Fruit fly (Drosophila melanogaster) whole organism, embryonic: ENCODE results near the gene hry.

Experiments
- Awh ChIP-seq: fragments of 200-800 bp; sonication (Bioruptor generic); IDR thresholded peaks from 2 replicates; pipeline ENCODE4, ENCODE4 v1.3.6; 2022; ENCODE audit warnings: missing biosample characterization, missing genetic modification characterization
- CG10543 ChIP-seq: fragments of 200-800 bp; sonication (Bioruptor generic); optimal IDR thresholded peaks from 3 replicates; lab custom pipeline; 2017; ENCODE audit warnings: missing biosample characterization, mild to moderate bottlenecking, missing genetic modification characterization, moderate library complexity
- CG11504 ChIP-seq: fragments of 200-800 bp; sonication (Bioruptor generic); optimal IDR thresholded peaks from 3 replicates; lab custom pipeline; 2019; ENCODE audit warnings: missing biosample characterization, mild to moderate bottlenecking, missing genetic modification characterization, moderate library complexity
- CG12071 ChIP-seq: fragments of 200-800 bp; sonication (Bioruptor generic); optimal IDR thresholded peaks from 3 replicates; lab custom pipeline; 2018; ENCODE audit warnings: missing biosample characterization, mild to moderate bottlenecking, missing genetic modification characterization
- CG13775 ChIP-seq: fragments of 200-800 bp; sonication (Bioruptor generic); optimal IDR thresholded peaks from 3 replicates; lab custom pipeline; 2017; ENCODE audit warnings: missing biosample characterization, mild to moderate bottlenecking, missing genetic modification characterization
- CG1647 ChIP-seq: fragments of 200-800 bp; sonication (Bioruptor generic); optimal IDR thresholded peaks from 3 replicates; lab custom pipeline; 2016; ENCODE audit warnings: missing biosample characterization, missing genetic modification characterization
- CG16779 ChIP-seq: fragments of 200-800 bp; sonication (Bioruptor generic); IDR thresholded peaks from 2 replicates; pipeline ENCODE4 v1.3.6; 2022; ENCODE audit warnings: missing biosample characterization, missing genetic modification characterization
- CG16813 ChIP-seq: fragments of 200-800 bp; sonication (Bioruptor generic); IDR thresholded peaks from 3 replicates; pipeline ENCODE4 v1.3.6; 2022; ENCODE audit warnings: missing biosample characterization, missing genetic modification characterization; ENCODE audit not compliant: partially characterized antibody
- CG17568 ChIP-seq: fragments of 200-800 bp; sonication (Bioruptor generic); optimal IDR thresholded peaks from 2 replicates; lab custom pipeline; 2018; ENCODE audit warnings: missing biosample characterization, mild to moderate bottlenecking, missing genetic modification characterization, moderate library complexity
- CG31224 ChIP-seq: fragments of 200-800 bp; sonication (Bioruptor generic); IDR thresholded peaks from 2 replicates; pipeline ENCODE4 v1.3.6; 2022; ENCODE audit warnings: missing biosample characterization, missing genetic modification characterization
- CG34224 ChIP-seq: fragments of 200-800 bp; sonication (Bioruptor generic); IDR thresholded peaks from 3 replicates; pipeline ENCODE4 v1.3.6; 2022; ENCODE audit warnings: missing biosample characterization, missing genetic modification characterization; ENCODE audit not compliant: partially characterized antibody
- CG3995 ChIP-seq: fragments of 200-800 bp; sonication (Bioruptor generic); optimal IDR thresholded peaks from 3 replicates; lab custom pipeline; 2016; ENCODE audit warnings: missing biosample characterization, missing genetic modification characterization
- CG4617 ChIP-seq: fragments of 200-800 bp; sonication (Bioruptor generic); optimal IDR thresholded peaks from 3 replicates; lab custom pipeline; 2016; ENCODE audit warnings: missing biosample characterization, missing genetic modification characterization, borderline replicate concordance
- CG5180 ChIP-seq: fragments of 200-800 bp; sonication (Bioruptor generic); optimal IDR thresholded peaks from 3 replicates; lab custom pipeline; 2017; ENCODE audit warnings: missing biosample characterization, missing genetic modification characterization, mild to moderate bottlenecking, moderate library complexity, missing genetic modification reagents
- CG6175 ChIP-seq: fragments of 200-800 bp; sonication (Bioruptor generic); IDR thresholded peaks from 3 replicates; pipeline ENCODE4 v1.3.6; 2022; ENCODE audit warnings: missing biosample characterization, missing genetic modification characterization
- CoRest ChIP-seq: fragments of 200-800 bp; sonication (Bioruptor generic); optimal IDR thresholded peaks from 3 replicates; lab custom pipeline; 2018; ENCODE audit warnings: missing biosample characterization, mild to moderate bottlenecking, missing genetic modification characterization, moderate library complexity
- Dll ChIP-seq: fragments of 200-800 bp; sonication (Bioruptor generic); IDR thresholded peaks from 4 replicates; pipeline ENCODE4 v1.3.6; 2022; ENCODE audit warnings: missing biosample characterization, missing genetic modification characterization; ENCODE audit not compliant: partially characterized antibody
- Doc2 ChIP-seq: fragments of 200-800 bp; sonication (Bioruptor generic); IDR thresholded peaks from 2 replicates; pipeline ENCODE4 v1.3.6; 2022; ENCODE audit warnings: missing biosample characterization, missing genetic modification characterization
- Elba2 ChIP-seq: fragments of 200-800 bp; sonication (Bioruptor generic); optimal IDR thresholded peaks from 3 replicates; lab custom pipeline; 2016; ENCODE audit warnings: missing biosample characterization, missing genetic modification characterization
- Ets65A ChIP-seq: fragments of 200-800 bp; sonication (Bioruptor generic); peaks from one replicate; lab custom pipeline; 2016; ENCODE audit warnings: missing biosample characterization, missing genetic modification characterization
- Fer3 ChIP-seq: fragments of 200-800 bp; sonication (Bioruptor generic); optimal IDR thresholded peaks from 2 replicates; lab custom pipeline; 2018; ENCODE audit warnings: missing biosample characterization, mild to moderate bottlenecking, missing genetic modification characterization, moderate library complexity
- H15 ChIP-seq: fragments of 200-800 bp; sonication (Bioruptor generic); IDR thresholded peaks from 3 replicates; pipeline ENCODE4 v1.3.6; 2022; ENCODE audit warnings: missing biosample characterization, missing genetic modification characterization
- HmgZ ChIP-seq: fragments of 200-800 bp; sonication (Bioruptor generic); optimal IDR thresholded peaks from 2 replicates; lab custom pipeline; 2018; ENCODE audit warnings: missing biosample characterization, mild to moderate bottlenecking, missing genetic modification characterization
- Hmr ChIP-seq: fragments of 200-800 bp; sonication (Bioruptor generic); optimal IDR thresholded peaks from 3 replicates; lab custom pipeline; 2017; ENCODE audit warnings: mild to moderate bottlenecking, missing biosample characterization, missing genetic modification reagents, missing genetic modification characterization
- Hsf ChIP-seq: fragments of 200-800 bp; sonication (Bioruptor generic); optimal IDR thresholded peaks from 3 replicates; lab custom pipeline; 2016; ENCODE audit warnings: missing biosample characterization, missing genetic modification characterization
- Sox102F ChIP-seq: fragments of 200-800 bp; sonication (Bioruptor generic); optimal IDR thresholded peaks from 2 replicates; lab custom pipeline; 2018; ENCODE audit warnings: missing biosample characterization, mild to moderate bottlenecking, missing genetic modification characterization, moderate library complexity
- aop ChIP-seq: fragments of 200-800 bp; sonication (Bioruptor generic); IDR thresholded peaks from 2 replicates; pipeline ENCODE4 v1.3.6; 2022; ENCODE audit warnings: missing biosample characterization, missing genetic modification characterization
- ara ChIP-seq: fragments of 200-800 bp; sonication (Bioruptor generic); IDR thresholded peaks from 2 replicates; pipeline ENCODE4 v1.3.6; 2022; ENCODE audit warnings: missing biosample characterization, missing genetic modification characterization
- chif ChIP-seq, 2 experiments: fragments of 200-800 bp; sonication (Bioruptor generic); optimal IDR thresholded peaks; 3 replicates each; lab custom pipeline; 2016; ENCODE audit warnings: missing biosample characterization in 2 of 2, missing genetic modification characterization in 2 of 2
- dmrt11E ChIP-seq: fragments of 200-800 bp; sonication (Bioruptor generic); optimal IDR thresholded peaks from 3 replicates; lab custom pipeline; 2018; ENCODE audit warnings: missing biosample characterization, mild to moderate bottlenecking, missing genetic modification characterization, moderate library complexity
- dpn ChIP-seq, 2 experiments: fragments of 200-800 bp; sonication (Bioruptor generic); optimal IDR thresholded peaks; 3 replicates each; lab custom pipeline; 2016; ENCODE audit warnings: missing biosample characterization in 2 of 2, missing genetic modification characterization in 2 of 2
- dysf ChIP-seq: fragments of 200-800 bp; sonication (Bioruptor generic); IDR thresholded peaks from 3 replicates; pipeline ENCODE4 v1.3.6; 2022; ENCODE audit warnings: missing biosample characterization, missing genetic modification characterization
- en ChIP-seq: fragments of 200-800 bp; sonication (Bioruptor generic); optimal IDR thresholded peaks from 2 replicates; lab custom pipeline; 2016; ENCODE audit warnings: missing biosample characterization, missing genetic modification characterization
- esg ChIP-seq: fragments of 200-800 bp; sonication (Bioruptor generic); conservative IDR thresholded peaks from 2 replicates; pipeline ENCODE4 v1.3.6; 2022; ENCODE audit warnings: missing biosample characterization, missing genetic modification characterization
- gce ChIP-seq: fragments of 200-800 bp; sonication (Bioruptor generic); IDR thresholded peaks from 3 replicates; pipeline ENCODE4 v1.3.6; 2022; ENCODE audit warnings: missing biosample characterization, missing genetic modification characterization
- grau ChIP-seq: fragments of 200-800 bp; optimal IDR thresholded peaks from 3 replicates; lab custom pipeline; 2019; ENCODE audit warnings: missing biosample characterization, mild to moderate bottlenecking, missing genetic modification characterization, moderate library complexity
- grn ChIP-seq: fragments of 200-800 bp; sonication (Bioruptor generic); optimal IDR thresholded peaks from 3 replicates; lab custom pipeline; 2017; ENCODE audit warnings: missing biosample characterization, missing genetic modification characterization
- ham ChIP-seq: fragments of 200-800 bp; sonication (Bioruptor generic); IDR thresholded peaks from 2 replicates; pipeline ENCODE4 v1.3.6; 2022; ENCODE audit warnings: missing biosample characterization, missing genetic modification characterization
- her ChIP-seq: fragments of 200-800 bp; sonication (Bioruptor generic); optimal IDR thresholded peaks from 2 replicates; lab custom pipeline; 2016; ENCODE audit warnings: missing biosample characterization, missing genetic modification characterization
- kni ChIP-seq: fragments of 200-800 bp; sonication (Bioruptor generic); optimal IDR thresholded peaks from 3 replicates; lab custom pipeline; 2017; ENCODE audit warnings: mild to moderate bottlenecking, missing biosample characterization, missing genetic modification reagents, missing genetic modification characterization
- nmo ChIP-seq: fragments of 200-800 bp; sonication (Bioruptor generic); optimal IDR thresholded peaks from 2 replicates; lab custom pipeline; 2018; ENCODE audit warnings: missing biosample characterization, mild to moderate bottlenecking, missing genetic modification characterization, moderate library complexity
- odd ChIP-seq: fragments of 200-800 bp; sonication (Bioruptor generic); optimal IDR thresholded peaks from 2 replicates; lab custom pipeline; 2017; ENCODE audit warnings: missing biosample characterization, mild to moderate bottlenecking, missing genetic modification characterization
- repo ChIP-seq: fragments of 200-800 bp; sonication (Bioruptor generic); optimal IDR thresholded peaks from 2 replicates; lab custom pipeline; 2016; ENCODE audit warnings: missing biosample characterization, missing genetic modification characterization
- sens ChIP-seq: fragments of 200-800 bp; sonication (Bioruptor generic); peaks from one replicate; lab custom pipeline; 2016; ENCODE audit warnings: missing biosample characterization, missing genetic modification characterization
- sens-2 ChIP-seq: fragments of 200-800 bp; sonication (Bioruptor generic); IDR thresholded peaks from 2 replicates; pipeline ENCODE4 v1.3.6; 2022; ENCODE audit warnings: missing biosample characterization, missing genetic modification characterization
- seq ChIP-seq: fragments of 200-800 bp; sonication (Bioruptor generic); IDR thresholded peaks from 2 replicates; pipeline ENCODE4 v1.3.6; 2022; ENCODE audit warnings: missing biosample characterization, missing genetic modification characterization
- sug ChIP-seq: fragments of 200-800 bp; optimal IDR thresholded peaks from 2 replicates; lab custom pipeline; 2019; ENCODE audit warnings: missing biosample characterization, mild to moderate bottlenecking, missing genetic modification characterization, moderate library complexity
- unc-4 ChIP-seq: fragments of 200-800 bp; sonication (Bioruptor generic); IDR thresholded peaks from 2 replicates; pipeline ENCODE4 v1.3.6; 2022; ENCODE audit warnings: missing biosample characterization, missing genetic modification characterization; ENCODE audit not compliant: partially characterized antibody

The hry gene

dm6 chr3L:8691891-8692874 lies 16.6 kb downstream of the hry start (continued):
- TF ChIP-seq H15 (GFP tag; lab: Robert Waterston, UW) = no peak
- no peak for TF ChIP-seq Dll (GFP tag; lab: Robert Waterston, UW)
- peak; percentile 58 for TF ChIP-seq Sox102F
- TF ChIP-seq Hmr (GFP tag; lab: Kevin White, UChicago) = peak; percentile 40
- TF ChIP-seq dysf (GFP tag; lab: Robert Waterston, UW) = peak; percentile 51; the same call in 2 of the 3 replicates
- TF ChIP-seq gce (GFP tag; lab: Robert Waterston, UW) = 0 out of 3 replicates have a peak, but pooled peaks have one; percentile 5
- no peak for TF ChIP-seq Awh
- no peak for TF ChIP-seq seq
- TF ChIP-seq CG11504 (tag; lab: Kevin White, UChicago) = peak; percentile 78
- no peak for TF ChIP-seq Elba2 (GFP tag; lab: Kevin White, UChicago)
- TF ChIP-seq her (GFP tag; lab: Kevin White, UChicago) = no peak
- TF ChIP-seq CG4617 (GFP tag; lab: Kevin White, UChicago) = no peak
- no peak for TF ChIP-seq CG31224 (GFP tag; lab: Robert Waterston, UW)
- no peak; the same call in 1 of the 2 replicates for TF ChIP-seq ara (GFP tag; lab: Robert Waterston, UW)
- no peak for TF ChIP-seq en (GFP tag; lab: Kevin White, UChicago)
- no peak for TF ChIP-seq CG16779 (GFP tag; lab: Robert Waterston, UW)
- peak; percentile 80 for TF ChIP-seq sug (tag; lab: Kevin White, UChicago)
- no peak for TF ChIP-seq Fer3 (tag; lab: Kevin White, UChicago)
- TF ChIP-seq CG16813 (GFP tag; lab: Robert Waterston, UW) = no peak
- TF ChIP-seq Doc2 (GFP tag; lab: Robert Waterston, UW) = no peak
- TF ChIP-seq CG34224 (GFP tag; lab: Robert Waterston, UW) = no peak
- peak; percentile 68 for TF ChIP-seq CG13775 (GFP tag; lab: Kevin White, UChicago)
- TF ChIP-seq CG6175 (GFP tag; lab: Robert Waterston, UW) = 0 out of 3 replicates have a peak, but pooled peaks have one; percentile 19
- TF ChIP-seq CG10543 (GFP tag; lab: Kevin White, UChicago) = peak; percentile 86
- no peak for TF ChIP-seq ham (GFP tag; lab: Robert Waterston, UW)
- TF ChIP-seq esg = 0 out of 2 replicates have a peak, but pooled peaks have one; percentile 4
- TF ChIP-seq dmrt11E (tag; lab: Kevin White, UChicago) = peak; percentile 49
- TF ChIP-seq repo (GFP tag; lab: Kevin White, UChicago) = no peak
- TF ChIP-seq sens-2 (GFP tag; lab: Robert Waterston, UW) = no peak
- peak; percentile 15 for TF ChIP-seq CG5180 (GFP tag; lab: Kevin White, UChicago)
- TF ChIP-seq sens (GFP tag; lab: Kevin White, UChicago) = peak; percentile 69
- TF ChIP-seq grn (GFP tag; lab: Kevin White, UChicago) = no peak
- TF ChIP-seq CG1647 (GFP tag; lab: Kevin White, UChicago) = no peak
- no peak for TF ChIP-seq CG17568 (GFP tag; lab: Kevin White, UChicago)
- TF ChIP-seq CoRest (tag; lab: Kevin White, UChicago) = peak; percentile 82
- TF ChIP-seq chif (GFP tag; optimal IDR thresholded peaks at IDR 0.05; lab: Kevin White, UChicago) = no peak
- no peak for TF ChIP-seq Ets65A
- TF ChIP-seq unc-4 (GFP tag; lab: Robert Waterston, UW) = no peak
- no peak for TF ChIP-seq CG3995 (GFP tag; lab: Kevin White, UChicago)
- TF ChIP-seq HmgZ = peak; percentile 15
- TF ChIP-seq kni (GFP tag; lab: Kevin White, UChicago) = no peak
- TF ChIP-seq odd (GFP tag; lab: Kevin White, UChicago) = peak; percentile 19
- peak; percentile 77 for TF ChIP-seq grau (tag; lab: Kevin White, UChicago)
- TF ChIP-seq nmo = peak; percentile 71
- no peak for TF ChIP-seq Hsf (GFP tag; lab: Kevin White, UChicago)
- peak in 1 of 2 experiments; percentile 45 for TF ChIP-seq dpn (GFP tag; optimal IDR thresholded peaks at IDR 0.05; lab: Kevin White, UChicago)
- TF ChIP-seq CG12071 (GFP tag; lab: Kevin White, UChicago) = peak; percentile 15
- TF ChIP-seq aop = no peak
